Fruit fly (Drosophila melanogaster) whole organism, embryonic: ENCODE results near the gene CG43338.
A peak's percentile ranks its signal among the peaks of the same experiment; 100 is the strongest.

Experiments used
- Antp ChIP-seq: fragments of 200-800 bp; sonication (Bioruptor generic); optimal IDR thresholded peaks from 3 replicates; lab custom pipeline; 2016; ENCODE audit warnings: missing biosample characterization, missing genetic modification characterization
- Asciz ChIP-seq: fragments of 200-800 bp; sonication (Bioruptor generic); optimal IDR thresholded peaks from 2 replicates; lab custom pipeline; 2017; ENCODE audit warnings: missing biosample characterization, mild to moderate bottlenecking, missing genetic modification characterization, missing genetic modification reagents
- BtbVII ChIP-seq: fragments of 200-800 bp; sonication (Bioruptor generic); optimal IDR thresholded peaks from 3 replicates; lab custom pipeline; 2017; ENCODE audit warnings: missing biosample characterization, mild to moderate bottlenecking, missing genetic modification characterization
- CG10654 ChIP-seq: fragments of 200-800 bp; sonication (Bioruptor generic); optimal IDR thresholded peaks from 2 replicates; lab custom pipeline; 2016; ENCODE audit warnings: missing biosample characterization, missing genetic modification characterization
- CG17186 ChIP-seq: fragments of 200-800 bp; sonication (Bioruptor generic); optimal IDR thresholded peaks from 3 replicates; lab custom pipeline; 2017; ENCODE audit warnings: missing biosample characterization, missing genetic modification reagents, missing genetic modification characterization
- CG18262 ChIP-seq: fragments of 200-800 bp; optimal IDR thresholded peaks from 3 replicates; lab custom pipeline; 2019; ENCODE audit warnings: missing biosample characterization, mild to moderate bottlenecking, missing genetic modification characterization, moderate library complexity
- CG2678 ChIP-seq: fragments of 200-800 bp; sonication (Bioruptor generic); optimal IDR thresholded peaks from 3 replicates; lab custom pipeline; 2019; ENCODE audit warnings: missing biosample characterization, mild to moderate bottlenecking, missing genetic modification characterization, moderate library complexity
- CG42726 ChIP-seq: fragments of 200-800 bp; sonication (Bioruptor generic); IDR thresholded peaks from 2 replicates; pipeline ENCODE4 v1.3.6; 2022; ENCODE audit warnings: missing biosample characterization, missing genetic modification characterization; ENCODE audit not compliant: partially characterized antibody
- CG43689 ChIP-seq: fragments of 200-800 bp; sonication (Bioruptor generic); IDR thresholded peaks from 2 replicates; pipeline ENCODE4 v1.3.6; 2022; ENCODE audit warnings: missing biosample characterization, missing genetic modification characterization
- CG4730 ChIP-seq: fragments of 200-800 bp; sonication (Bioruptor generic); IDR thresholded peaks from 2 replicates; pipeline ENCODE4 v1.3.6; 2022; ENCODE audit warnings: missing biosample characterization, missing genetic modification characterization
- CG5180 ChIP-seq: fragments of 200-800 bp; sonication (Bioruptor generic); optimal IDR thresholded peaks from 3 replicates; lab custom pipeline; 2017; ENCODE audit warnings: missing biosample characterization, missing genetic modification characterization, mild to moderate bottlenecking, moderate library complexity, missing genetic modification reagents
- CG6689 ChIP-seq: fragments of 200-800 bp; sonication (Bioruptor generic); IDR thresholded peaks from 2 replicates; pipeline ENCODE4 v1.3.6; 2022; ENCODE audit warnings: missing biosample characterization, missing genetic modification characterization
- CG7963 ChIP-seq: fragments of 200-800 bp; sonication (Bioruptor generic); IDR thresholded peaks from 3 replicates; pipeline ENCODE4 v1.3.6; 2022; ENCODE audit warnings: missing biosample characterization, missing genetic modification characterization; ENCODE audit not compliant: partially characterized antibody
- CG8290 ChIP-seq, 3 experiments: fragments of 200-800 bp; sonication (Bioruptor generic); optimal IDR thresholded peaks; 2 replicates each; lab custom pipeline; 2016 to 2019; ENCODE audit warnings: missing biosample characterization in 3 of 3, missing genetic modification characterization in 3 of 3, mild to moderate bottlenecking in 2 of 3, moderate library complexity in 1 of 3
- CG9797 ChIP-seq: fragments of 200-800 bp; sonication (Bioruptor generic); optimal IDR thresholded peaks from 3 replicates; lab custom pipeline; 2018; ENCODE audit warnings: missing biosample characterization, mild to moderate bottlenecking, missing genetic modification characterization
- D19A ChIP-seq: fragments of 200-800 bp; optimal IDR thresholded peaks from 3 replicates; lab custom pipeline; 2019; ENCODE audit warnings: missing biosample characterization, mild to moderate bottlenecking, missing genetic modification characterization, moderate library complexity
- Dad ChIP-seq: fragments of 200-800 bp; sonication (Bioruptor generic); optimal IDR thresholded peaks from 3 replicates; lab custom pipeline; 2016; ENCODE audit warnings: missing biosample characterization, missing genetic modification characterization
- Dll ChIP-seq: fragments of 200-800 bp; sonication (Bioruptor generic); IDR thresholded peaks from 4 replicates; pipeline ENCODE4 v1.3.6; 2022; ENCODE audit warnings: missing biosample characterization, missing genetic modification characterization; ENCODE audit not compliant: partially characterized antibody
- Dp ChIP-seq: fragments of 200-800 bp; sonication (Bioruptor generic); optimal IDR thresholded peaks from 2 replicates; lab custom pipeline; 2018; ENCODE audit warnings: missing biosample characterization, mild to moderate bottlenecking, missing genetic modification characterization, moderate library complexity
- E2f2 ChIP-seq: fragments of 200-800 bp; sonication (Bioruptor generic); IDR thresholded peaks from 2 replicates; pipeline ENCODE4 v1.3.6; 2022; ENCODE audit warnings: missing biosample characterization, missing genetic modification characterization
- ERR ChIP-seq: fragments of 200-800 bp; sonication (Bioruptor generic); optimal IDR thresholded peaks from 2 replicates; lab custom pipeline; 2016; ENCODE audit warnings: missing biosample characterization, missing genetic modification characterization
- Hmr ChIP-seq: fragments of 200-800 bp; sonication (Bioruptor generic); optimal IDR thresholded peaks from 3 replicates; lab custom pipeline; 2017; ENCODE audit warnings: mild to moderate bottlenecking, missing biosample characterization, missing genetic modification reagents, missing genetic modification characterization
- Hr51 ChIP-seq, 2 experiments: fragments of 200-800 bp; sonication (Bioruptor generic); optimal IDR thresholded peaks; 2 replicates in 1 of 2; 3 replicates in 1 of 2; lab custom pipeline; 2016 to 2018; ENCODE audit warnings: missing biosample characterization in 2 of 2, missing genetic modification characterization in 2 of 2, mild to moderate bottlenecking in 1 of 2, moderate library complexity in 1 of 2
- MBD-R2 ChIP-seq: fragments of 200-800 bp; sonication (Bioruptor generic); IDR thresholded peaks from 2 replicates; pipeline ENCODE4 v1.3.6; 2022; ENCODE audit warnings: missing biosample characterization, missing genetic modification characterization
- Max ChIP-seq: fragments of 200-800 bp; sonication (Bioruptor generic); optimal IDR thresholded peaks from 2 replicates; lab custom pipeline; 2016; ENCODE audit warnings: missing biosample characterization, mild to moderate bottlenecking, missing genetic modification characterization
- Mrtf ChIP-seq: fragments of 200-800 bp; sonication (Bioruptor generic); IDR thresholded peaks from 3 replicates; pipeline ENCODE4 v1.3.6; 2022; ENCODE audit warnings: missing biosample characterization, missing genetic modification characterization
- NFAT ChIP-seq: fragments of 200-800 bp; sonication (Bioruptor generic); IDR thresholded peaks from 2 replicates; pipeline ENCODE4 v1.3.6; 2022; ENCODE audit warnings: missing biosample characterization, missing genetic modification characterization
- Optix ChIP-seq: fragments of 200-800 bp; sonication (Bioruptor generic); IDR thresholded peaks from 3 replicates; pipeline ENCODE4 v1.3.6; 2022; ENCODE audit warnings: missing biosample characterization, missing genetic modification characterization
- Scr ChIP-seq: fragments of 200-800 bp; sonication (Bioruptor generic); IDR thresholded peaks from 2 replicates; pipeline ENCODE4 v1.3.6; 2022; ENCODE audit warnings: missing biosample characterization, missing genetic modification characterization; ENCODE audit not compliant: partially characterized antibody
- Sox100B ChIP-seq: fragments of 200-800 bp; sonication (Bioruptor generic); optimal IDR thresholded peaks from 3 replicates; lab custom pipeline; 2018; ENCODE audit warnings: missing biosample characterization, mild to moderate bottlenecking, missing genetic modification characterization
- ato ChIP-seq: fragments of 200-800 bp; sonication (Bioruptor generic); IDR thresholded peaks from 2 replicates; pipeline ENCODE4 v1.3.6; 2022; ENCODE audit warnings: missing biosample characterization, missing genetic modification characterization; ENCODE audit not compliant: partially characterized antibody
- az2 ChIP-seq: fragments of 200-800 bp; sonication (Bioruptor generic); optimal IDR thresholded peaks from 3 replicates; lab custom pipeline; 2016; ENCODE audit warnings: missing biosample characterization, missing genetic modification characterization
- chm ChIP-seq: fragments of 200-800 bp; sonication (Bioruptor generic); IDR thresholded peaks from 2 replicates; pipeline ENCODE4 v1.3.6; 2022; ENCODE audit warnings: missing biosample characterization, missing genetic modification characterization
- crc ChIP-seq: fragments of 200-800 bp; sonication (Bioruptor generic); optimal IDR thresholded peaks from 2 replicates; lab custom pipeline; 2016; ENCODE audit warnings: missing biosample characterization, missing genetic modification characterization
- ftz-f1 ChIP-seq: fragments of 200-800 bp; sonication (Bioruptor generic); optimal IDR thresholded peaks from 2 replicates; lab custom pipeline; 2016; ENCODE audit warnings: missing biosample characterization, missing genetic modification characterization
- gem ChIP-seq: fragments of 200-800 bp; sonication (Bioruptor generic); optimal IDR thresholded peaks from 2 replicates; lab custom pipeline; 2019; ENCODE audit warnings: missing biosample characterization, mild to moderate bottlenecking, missing genetic modification characterization, moderate library complexity
- grn ChIP-seq: fragments of 200-800 bp; sonication (Bioruptor generic); optimal IDR thresholded peaks from 3 replicates; lab custom pipeline; 2017; ENCODE audit warnings: missing biosample characterization, missing genetic modification characterization
- her ChIP-seq: fragments of 200-800 bp; sonication (Bioruptor generic); optimal IDR thresholded peaks from 2 replicates; lab custom pipeline; 2016; ENCODE audit warnings: missing biosample characterization, missing genetic modification characterization
- inv ChIP-seq: fragments of 200-800 bp; sonication (Bioruptor generic); IDR thresholded peaks from 2 replicates; pipeline ENCODE4 v1.3.6; 2022; ENCODE audit warnings: missing biosample characterization, missing genetic modification characterization; ENCODE audit not compliant: partially characterized antibody
- jumu ChIP-seq: fragments of 200-800 bp; sonication (Bioruptor generic); optimal IDR thresholded peaks from 3 replicates; lab custom pipeline; 2016; ENCODE audit warnings: missing biosample characterization, missing genetic modification characterization
- luna ChIP-seq: fragments of 200-800 bp; sonication (Bioruptor generic); optimal IDR thresholded peaks from 2 replicates; lab custom pipeline; 2016; ENCODE audit warnings: missing biosample characterization, missing genetic modification characterization
- nerfin-2 ChIP-seq: fragments of 200-800 bp; sonication (Bioruptor generic); IDR thresholded peaks from 2 replicates; pipeline ENCODE4 v1.3.6; 2022; ENCODE audit warnings: missing biosample characterization, missing genetic modification characterization; ENCODE audit not compliant: partially characterized antibody
- ro ChIP-seq: fragments of 200-800 bp; sonication (Bioruptor generic); IDR thresholded peaks from 2 replicates; pipeline ENCODE4 v1.3.6; 2022; ENCODE audit warnings: missing biosample characterization, missing genetic modification characterization
- seq ChIP-seq: fragments of 200-800 bp; sonication (Bioruptor generic); IDR thresholded peaks from 2 replicates; pipeline ENCODE4 v1.3.6; 2022; ENCODE audit warnings: missing biosample characterization, missing genetic modification characterization
- slp2 ChIP-seq: fragments of 200-800 bp; sonication (Bioruptor generic); optimal IDR thresholded peaks from 2 replicates; lab custom pipeline; 2016; ENCODE audit warnings: missing biosample characterization, missing genetic modification characterization
- trem ChIP-seq: fragments of 200-800 bp; optimal IDR thresholded peaks from 3 replicates; lab custom pipeline; 2019; ENCODE audit warnings: missing biosample characterization, mild to moderate bottlenecking, missing genetic modification characterization, moderate library complexity
- vfl ChIP-seq: fragments of 200-800 bp; sonication (Bioruptor generic); optimal IDR thresholded peaks from 2 replicates; lab custom pipeline; 2016; ENCODE audit warnings: missing biosample characterization, missing genetic modification characterization
- wor ChIP-seq: fragments of 200-800 bp; sonication (Bioruptor generic); IDR thresholded peaks from 2 replicates; pipeline ENCODE4 v1.3.6; 2022; ENCODE audit warnings: missing biosample characterization, missing genetic modification characterization
- zen2 ChIP-seq: fragments of 200-800 bp; sonication (Bioruptor generic); IDR thresholded peaks from 3 replicates; pipeline ENCODE4 v1.3.6; 2022; ENCODE audit warnings: missing biosample characterization, missing genetic modification characterization; ENCODE audit not compliant: partially characterized antibody

Gene CG43338

dm6 chr2L:18617003-18617402 lies 54.0 kb downstream of the CG43338 start, which contains the start of gene MESR3 (continued):
- peak; percentile 19 for TF ChIP-seq az2
- peak; percentile 55; the same call in 1 of the 2 replicates for TF ChIP-seq E2f2 (GFP tag; lab: Robert Waterston, UW)
- peak; percentile 48; the same call in 1 of the 3 replicates for TF ChIP-seq Mrtf (GFP tag; lab: Robert Waterston, UW)
- TF ChIP-seq ato (GFP tag; lab: Robert Waterston, UW), result no peak; the same call in 1 of the 2 replicates
- TF ChIP-seq jumu (GFP tag; lab: Kevin White, UChicago), result no peak
- TF ChIP-seq inv (GFP tag; lab: Robert Waterston, UW), result no peak
- TF ChIP-seq CG4730 (GFP tag; lab: Robert Waterston, UW), result no peak
- TF ChIP-seq seq (GFP tag; lab: Robert Waterston, UW), result peak; percentile 18; the same call in 1 of the 2 replicates
- TF ChIP-seq CG5180 (GFP tag; lab: Kevin White, UChicago), result peak; percentile 61
- TF ChIP-seq Dll (GFP tag; lab: Robert Waterston, UW), result no peak
- TF ChIP-seq CG7963 (GFP tag; lab: Robert Waterston, UW), result no peak
- peak; percentile 82 for TF ChIP-seq NFAT (GFP tag; lab: Robert Waterston, UW)
- TF ChIP-seq Optix (GFP tag; lab: Robert Waterston, UW), result peak; percentile 54; the same call in 2 of the 3 replicates
- peak; percentile 30 for TF ChIP-seq ftz-f1 (GFP tag; lab: Kevin White, UChicago)
- peak; percentile 23; the same call in 1 of the 3 replicates for TF ChIP-seq zen2
- no peak for TF ChIP-seq slp2 (GFP tag; lab: Kevin White, UChicago)
- TF ChIP-seq grn (GFP tag; lab: Kevin White, UChicago), result no peak
- peak; percentile 76 for TF ChIP-seq trem
- TF ChIP-seq Dad (GFP tag; lab: Kevin White, UChicago), result peak; percentile 16
- TF ChIP-seq chm (GFP tag; lab: Robert Waterston, UW), result peak; percentile 70
- TF ChIP-seq CG8290 (GFP tag; optimal IDR thresholded peaks at IDR 0.05; lab: Kevin White, UChicago), result peak; percentile 46
- TF ChIP-seq CG8290 (tag; optimal IDR thresholded peaks at IDR 0.05; lab: Kevin White, UChicago), result no peak
- TF ChIP-seq Dp, result no peak
- peak in 1 of 2 experiments; percentile 27 for TF ChIP-seq Hr51 (GFP tag; optimal IDR thresholded peaks at IDR 0.05; lab: Kevin White, UChicago)
- TF ChIP-seq wor (GFP tag; lab: Robert Waterston, UW), result no peak
- TF ChIP-seq gem (tag; lab: Kevin White, UChicago), result no peak
- no peak for TF ChIP-seq Sox100B (GFP tag; lab: Kevin White, UChicago)
- no peak for TF ChIP-seq CG9797 (GFP tag; lab: Kevin White, UChicago)
- peak; percentile 80 for TF ChIP-seq D19A (tag; lab: Kevin White, UChicago)
- TF ChIP-seq her (GFP tag; lab: Kevin White, UChicago), result peak; percentile 43
- no peak for TF ChIP-seq nerfin-2 (GFP tag; lab: Robert Waterston, UW)
- peak; percentile 73 for TF ChIP-seq Asciz (GFP tag; lab: Kevin White, UChicago)
- TF ChIP-seq CG18262, result peak; percentile 85
- TF ChIP-seq CG42726 (GFP tag; lab: Robert Waterston, UW), result 0 out of 2 replicates have a peak, but pooled peaks have one; percentile 26
- TF ChIP-seq ro (GFP tag; lab: Robert Waterston, UW), result no peak
- TF ChIP-seq Hmr (GFP tag; lab: Kevin White, UChicago), result peak; percentile 55
- peak; percentile 66 for TF ChIP-seq BtbVII (GFP tag; lab: Kevin White, UChicago)
- no peak for TF ChIP-seq CG43689 (GFP tag; lab: Robert Waterston, UW)
- no peak for TF ChIP-seq vfl (GFP tag; lab: Kevin White, UChicago)
- TF ChIP-seq ERR (GFP tag; lab: Kevin White, UChicago), result no peak
- TF ChIP-seq CG2678 (tag; lab: Kevin White, UChicago), result peak; percentile 89
- TF ChIP-seq CG17186 (GFP tag; lab: Kevin White, UChicago), result no peak
- no peak for TF ChIP-seq crc (GFP tag; lab: Kevin White, UChicago)
- no peak; the same call in 1 of the 2 replicates for TF ChIP-seq Scr
- peak; percentile 19 for TF ChIP-seq Antp (GFP tag; lab: Kevin White, UChicago)
- TF ChIP-seq CG10654 (GFP tag; lab: Kevin White, UChicago), result peak; percentile 43
- TF ChIP-seq luna (GFP tag; lab: Kevin White, UChicago), result no peak
- TF ChIP-seq Max (GFP tag; lab: Kevin White, UChicago), result no peak
- peak; percentile 46; the same call in 1 of the 2 replicates for TF ChIP-seq MBD-R2 (GFP tag; lab: Robert Waterston, UW)
- peak; percentile 70 for TF ChIP-seq CG6689 (GFP tag; lab: Robert Waterston, UW)
